Worm (Caenorhabditis elegans): ENCODE data around the gene chd-3.

The chd-3 gene

ce11 chrX:12869827-12870394 is 17.5 kb upstream of the chd-3 start (continued):
- TF ChIP-seq nhr-28 (tag; optimal IDR thresholded peaks at IDR 0.05) (no peak), egl-13 (tag; optimal IDR thresholded peaks at IDR 0.05) (no peak), unc-30 (tag; optimal IDR thresholded peaks at IDR 0.05) (no peak), F16B12.6 (tag; optimal IDR thresholded peaks at IDR 0.05) (no peak), alr-1 (tag; optimal IDR thresholded peaks at IDR 0.05; ENCODE audit: borderline replicate concordance) (no peak)

- TF ChIP-seq blmp-1 (tag; optimal IDR thresholded peaks at IDR 0.05) (peak; percentile 5), fkh-8 (tag; optimal IDR thresholded peaks at IDR 0.05) (no peak), skn-1 (tag; optimal IDR thresholded peaks at IDR 0.05) (peak; percentile 55)
Observed at ce11 chrX:12869412-12869811, 17.0 kb upstream of the chd-3 start.

DNA sequence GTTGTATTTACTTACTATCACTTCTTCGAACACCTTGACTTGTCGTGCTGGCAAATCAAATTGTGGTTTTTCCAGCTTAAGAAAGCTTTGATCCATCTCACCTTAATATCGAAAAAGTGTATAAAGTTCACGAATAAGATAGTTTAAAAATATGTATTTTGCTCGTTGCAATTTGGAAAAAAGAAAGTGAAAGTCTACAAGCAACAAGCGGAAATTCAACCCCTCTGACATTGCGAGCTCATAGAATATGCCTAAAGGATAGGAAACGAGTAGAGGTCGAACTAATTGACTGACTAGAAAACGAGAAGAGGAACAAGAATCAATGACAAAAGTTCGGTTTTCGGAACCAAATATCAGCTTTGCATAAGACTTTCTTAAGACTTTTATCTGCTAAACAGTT is 11.4 kb upstream of the chd-3 start, which contains the start of gene T14G8.4:
Gene T14G8.4 (minus strand): TSS at position 101 of the 400 bp plus-strand sequence.
- no peak for TF ChIP-seq egl-27 (tag; optimal IDR thresholded peaks at IDR 0.05)

- no peak for TF ChIP-seq nhr-237 (tag; optimal IDR thresholded peaks at IDR 0.05)
- no peak for TF ChIP-seq lin-14 (GFP tag; optimal IDR thresholded peaks at IDR 0.05)
Observed at ce11 chrX:12863262-12863661, 10.9 kb upstream of the chd-3 start.

DNA sequence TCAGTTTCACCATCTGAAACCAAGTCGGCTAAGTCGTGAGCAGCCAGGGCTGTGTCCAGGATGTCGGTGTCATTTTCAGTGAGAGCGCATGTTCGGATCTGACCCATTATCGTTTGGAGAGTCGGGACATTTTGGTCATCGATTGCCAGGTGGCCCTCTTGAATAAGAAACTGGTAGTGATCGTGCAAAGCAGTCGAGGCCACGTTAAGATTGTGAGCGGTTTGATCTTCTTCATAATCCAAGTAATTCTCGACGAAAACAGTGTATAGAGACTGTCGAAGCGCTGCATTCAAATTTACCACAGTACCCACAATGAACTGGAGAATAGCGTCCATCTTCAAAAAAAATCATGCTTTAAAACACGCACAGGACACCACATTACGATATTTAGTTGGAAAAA is 10.1 kb upstream of the chd-3 start, which contains the start of gene T14G8.6:
Gene T14G8.6 (minus strand): TSS at position 338 of the 400 bp plus-strand sequence.
- TF ChIP-seq xbp-1 (tag; optimal IDR thresholded peaks at IDR 0.05) (no peak), nhr-11 (tag; optimal IDR thresholded peaks at IDR 0.05) (no peak), tlp-1 (tag; optimal IDR thresholded peaks at IDR 0.05) (no peak), dpl-1 (GFP tag; optimal IDR thresholded peaks at IDR 0.05) (no peak), tbx-2 (tag; optimal IDR thresholded peaks at IDR 0.05) (no peak), sox-4 (tag; optimal IDR thresholded peaks at IDR 0.05) (no peak), jun-1 (tag; optimal IDR thresholded peaks at IDR 0.05) (no peak), lin-35 (GFP tag; optimal IDR thresholded peaks at IDR 0.05) (no peak), ceh-63 (GFP tag; optimal IDR thresholded peaks at IDR 0.05) (no peak), mef-2 (tag; optimal IDR thresholded peaks at IDR 0.05) (no peak), zag-1 (tag; optimal IDR thresholded peaks at IDR 0.05) (no peak), ceh-88 (GFP tag; IDR thresholded peaks at IDR 0.05) (no peak), ztf-11 (tag; optimal IDR thresholded peaks at IDR 0.05) (no peak), C34B4.2 (tag; optimal IDR thresholded peaks at IDR 0.05) (no peak), efl-1 (optimal IDR thresholded peaks at IDR 0.05) (no peak), efl-1 (GFP tag; optimal IDR thresholded peaks at IDR 0.05 in 1 of 2) (no peak), nhr-85 (tag) (no peak), ets-5 (GFP tag; IDR thresholded peaks at IDR 0.05) (no peak), Y116A8C.19 (tag; optimal IDR thresholded peaks at IDR 0.05; ENCODE audit: borderline replicate concordance) (no peak), hlh-17 (GFP tag; optimal IDR thresholded peaks at IDR 0.05; ENCODE audit: borderline replicate concordance) (no peak)

DNA sequence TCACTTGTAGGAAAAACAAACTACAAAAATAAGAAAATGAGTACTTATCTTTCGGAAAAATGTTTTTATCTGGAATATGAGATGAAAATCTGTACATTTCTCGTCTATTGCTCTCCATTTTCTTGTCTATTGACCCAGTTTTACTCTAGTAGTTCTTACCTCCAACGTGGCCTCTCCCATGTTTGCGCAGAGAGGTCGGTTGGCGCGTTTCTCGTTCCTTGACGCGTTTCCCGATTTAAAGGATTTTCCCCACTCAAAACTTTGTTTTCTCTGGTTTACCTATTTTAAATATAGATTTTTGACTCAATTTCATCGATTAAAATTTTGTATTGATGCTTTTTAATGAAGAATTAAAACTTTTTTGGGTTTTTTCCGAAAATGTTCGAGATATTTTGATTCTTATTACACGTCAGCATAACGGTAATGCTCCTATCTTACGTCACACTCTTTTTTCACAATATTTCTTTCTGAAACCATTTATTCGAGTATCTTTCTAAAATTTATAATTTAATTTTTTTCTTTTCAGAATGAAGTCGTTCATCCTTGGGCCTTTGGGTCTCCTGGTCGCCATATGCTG is 8.4 kb upstream of the chd-3 start, which contains the start of gene T14G8.3:
Gene T14G8.3 (plus strand): TSS at position 527 of the 577 bp plus-strand sequence.
- TF ChIP-seq zag-1 (tag; optimal IDR thresholded peaks at IDR 0.05) (no peak), lin-39 (tag; optimal IDR thresholded peaks at IDR 0.05) (no peak), nhr-77 (tag; optimal IDR thresholded peaks at IDR 0.05) (peak; percentile 34), pax-3 (tag; optimal IDR thresholded peaks at IDR 0.05) (no peak), unc-62 (GFP tag; optimal IDR thresholded peaks at IDR 0.05) (no peak), grh-1 (GFP tag; IDR thresholded peaks at IDR 0.05) (no peak), nhr-237 (tag; optimal IDR thresholded peaks at IDR 0.05) (no peak), unc-130 (tag; optimal IDR thresholded peaks at IDR 0.05) (no peak), blmp-1 (tag; optimal IDR thresholded peaks at IDR 0.05) (peak; percentile 66), hlh-17 (GFP tag; optimal IDR thresholded peaks at IDR 0.05; ENCODE audit: borderline replicate concordance) (no peak), egl-13 (tag; optimal IDR thresholded peaks at IDR 0.05) (no peak), ceh-88 (GFP tag; IDR thresholded peaks at IDR 0.05) (no peak), F16B12.6 (tag; optimal IDR thresholded peaks at IDR 0.05) (no peak), ceh-90 (tag; optimal IDR thresholded peaks at IDR 0.05) (no peak), ztf-11 (tag; optimal IDR thresholded peaks at IDR 0.05) (no peak), lin-35 (GFP tag; optimal IDR thresholded peaks at IDR 0.05) (peak; percentile 3 to 73), lsy-2 (tag; optimal IDR thresholded peaks at IDR 0.05) (peak; percentile 57 to 69), ceh-82 (tag; optimal IDR thresholded peaks at IDR 0.05) (peak; percentile 29 to 53 (median 50)), nhr-28 (tag; optimal IDR thresholded peaks at IDR 0.05) (no peak), fkh-8 (tag; optimal IDR thresholded peaks at IDR 0.05) (no peak), ztf-4 (tag; optimal IDR thresholded peaks at IDR 0.05) (no peak), snu-23 (GFP tag; optimal IDR thresholded peaks at IDR 0.05) (peak; percentile 70), ama-1 (optimal IDR thresholded peaks at IDR 0.05) (no peak)

All from whole organism, L1 larva.